Fruit fly (Drosophila melanogaster) whole organism, prepupa: ENCODE measurements around the gene TotM.
A peak's percentile ranks its signal among the peaks of the same experiment; 100 is the strongest.

ENCODE experiments used
- CG10631 ChIP-seq: fragments of 200-800 bp; sonication (Bioruptor generic); optimal IDR thresholded peaks from 2 replicates; lab custom pipeline; 2016; ENCODE audit warnings: missing biosample characterization, missing genetic modification characterization
- CG10669 ChIP-seq: fragments of 200-800 bp; sonication (Bioruptor generic); optimal IDR thresholded peaks from 3 replicates; lab custom pipeline; 2018; ENCODE audit warnings: missing biosample characterization, mild to moderate bottlenecking, missing genetic modification characterization, moderate library complexity
- CG11294 ChIP-seq: fragments of 200-800 bp; sonication (Bioruptor generic); IDR thresholded peaks from 2 replicates; pipeline ENCODE4 v1.3.6; 2022; ENCODE audit warnings: missing biosample characterization, missing genetic modification characterization
- CG11762 ChIP-seq: fragments of 200-800 bp; sonication (Bioruptor generic); optimal IDR thresholded peaks from 3 replicates; lab custom pipeline; 2016; ENCODE audit warnings: missing biosample characterization, missing genetic modification characterization; ENCODE audit not compliant: insufficient read depth
- CG15336 ChIP-seq: fragments of 200-800 bp; sonication (Bioruptor generic); IDR thresholded peaks from 2 replicates; pipeline ENCODE4 v1.3.6; 2022; ENCODE audit warnings: missing biosample characterization, missing genetic modification characterization
- CG16779 ChIP-seq: fragments of 200-800 bp; sonication (Bioruptor generic); optimal IDR thresholded peaks from 3 replicates; lab custom pipeline; 2017; ENCODE audit warnings: missing biosample characterization, mild to moderate bottlenecking, missing genetic modification characterization
- CG3032 ChIP-seq: fragments of 200-800 bp; optimal IDR thresholded peaks from 2 replicates; lab custom pipeline; 2019; ENCODE audit warnings: missing biosample characterization, mild to moderate bottlenecking, missing genetic modification characterization, moderate library complexity
- CG31627 ChIP-seq: fragments of 200-800 bp; sonication (Bioruptor generic); optimal IDR thresholded peaks from 3 replicates; lab custom pipeline; 2016; ENCODE audit warnings: missing biosample characterization, missing genetic modification characterization
- CG34406 ChIP-seq: fragments of 200-800 bp; sonication (Bioruptor generic); optimal IDR thresholded peaks from 3 replicates; lab custom pipeline; 2016; ENCODE audit warnings: missing biosample characterization, missing genetic modification characterization
- CG4318 ChIP-seq: fragments of 200-800 bp; sonication (Bioruptor generic); optimal IDR thresholded peaks from 3 replicates; lab custom pipeline; 2017; ENCODE audit warnings: missing biosample characterization, mild to moderate bottlenecking, missing genetic modification characterization
- CG6163 ChIP-seq: fragments of 200-800 bp; sonication (Bioruptor generic); IDR thresholded peaks from 3 replicates; pipeline ENCODE4 v1.3.6; 2022; ENCODE audit warnings: missing biosample characterization, missing genetic modification characterization
- CG6808 ChIP-seq: fragments of 200-800 bp; sonication (Bioruptor generic); optimal IDR thresholded peaks from 3 replicates; lab custom pipeline; 2017; ENCODE audit warnings: missing biosample characterization, missing genetic modification characterization, mild to moderate bottlenecking, moderate library complexity, missing genetic modification reagents
- CG6854 ChIP-seq: fragments of 200-800 bp; sonication (Bioruptor generic); optimal IDR thresholded peaks from 2 replicates; lab custom pipeline; 2017; ENCODE audit warnings: missing biosample characterization, mild to moderate bottlenecking, missing genetic modification characterization
- CG7368 ChIP-seq: fragments of 200-800 bp; sonication (Bioruptor generic); optimal IDR thresholded peaks from 3 replicates; lab custom pipeline; 2016; ENCODE audit warnings: missing biosample characterization, missing genetic modification characterization
- CG8119 ChIP-seq: fragments of 200-800 bp; sonication (Bioruptor generic); IDR thresholded peaks from 3 replicates; pipeline ENCODE4 v1.3.6; 2022; ENCODE audit warnings: missing biosample characterization, missing genetic modification characterization
- CG8319 ChIP-seq: fragments of 200-800 bp; sonication (Bioruptor generic); optimal IDR thresholded peaks from 3 replicates; lab custom pipeline; 2016; ENCODE audit warnings: missing biosample characterization, missing genetic modification characterization
- CG9139 ChIP-seq: fragments of 200-800 bp; sonication (Bioruptor generic); optimal IDR thresholded peaks from 3 replicates; lab custom pipeline; 2017; ENCODE audit warnings: missing biosample characterization, mild to moderate bottlenecking, missing genetic modification characterization
- Eip75B ChIP-seq: fragments of 200-800 bp; sonication (Bioruptor generic); optimal IDR thresholded peaks from 3 replicates; lab custom pipeline; 2016; ENCODE audit warnings: missing biosample characterization, missing genetic modification characterization
- Eip78C ChIP-seq: fragments of 200-800 bp; sonication (Bioruptor generic); peaks from one replicate; lab custom pipeline; 2016; ENCODE audit warnings: missing biosample characterization, missing genetic modification characterization
- Ets96B ChIP-seq: fragments of 200-800 bp; optimal IDR thresholded peaks from 2 replicates; lab custom pipeline; 2019; ENCODE audit warnings: missing biosample characterization, mild to moderate bottlenecking, missing genetic modification characterization, moderate library complexity
- Gug ChIP-seq: fragments of 200-800 bp; sonication (Bioruptor generic); IDR thresholded peaks from 2 replicates; pipeline ENCODE4 v1.3.6; 2022; ENCODE audit warnings: missing biosample characterization, missing genetic modification characterization
- Met ChIP-seq: fragments of 200-800 bp; sonication (Bioruptor generic); optimal IDR thresholded peaks from 3 replicates; lab custom pipeline; 2016; ENCODE audit warnings: missing biosample characterization, missing genetic modification characterization
- Smox ChIP-seq: fragments of 200-800 bp; sonication (Bioruptor generic); optimal IDR thresholded peaks from 3 replicates; lab custom pipeline; 2016; ENCODE audit warnings: missing biosample characterization, missing genetic modification characterization
- Sox14 ChIP-seq: fragments of 200-800 bp; sonication (Bioruptor generic); optimal IDR thresholded peaks from 3 replicates; lab custom pipeline; 2016; ENCODE audit warnings: missing biosample characterization, missing genetic modification characterization
- Sox15 ChIP-seq: fragments of 200-800 bp; sonication (Bioruptor generic); optimal IDR thresholded peaks from 3 replicates; lab custom pipeline; 2016; ENCODE audit warnings: missing biosample characterization, missing genetic modification characterization
- achi ChIP-seq: fragments of 200-800 bp; sonication (Bioruptor generic); optimal IDR thresholded peaks from 3 replicates; lab custom pipeline; 2016; ENCODE audit warnings: missing biosample characterization, missing genetic modification characterization
- acj6 ChIP-seq: fragments of 200-800 bp; sonication (Bioruptor generic); optimal IDR thresholded peaks from 3 replicates; lab custom pipeline; 2016; ENCODE audit warnings: missing biosample characterization, missing genetic modification characterization
- dac ChIP-seq: fragments of 200-800 bp; sonication (Bioruptor generic); optimal IDR thresholded peaks from 2 replicates; lab custom pipeline; 2017; ENCODE audit warnings: missing biosample characterization, mild to moderate bottlenecking, missing genetic modification characterization
- esn ChIP-seq: fragments of 200-800 bp; sonication (Bioruptor generic); optimal IDR thresholded peaks from 2 replicates; lab custom pipeline; 2016; ENCODE audit warnings: missing biosample characterization, mild to moderate bottlenecking, missing genetic modification characterization, moderate library complexity
- fd59A ChIP-seq: fragments of 200-800 bp; sonication (Bioruptor generic); optimal IDR thresholded peaks from 2 replicates; lab custom pipeline; 2017; ENCODE audit warnings: missing biosample characterization, mild to moderate bottlenecking, missing genetic modification characterization, missing genetic modification reagents
- fd85E ChIP-seq: fragments of 200-800 bp; sonication (Bioruptor generic); optimal IDR thresholded peaks from 3 replicates; lab custom pipeline; 2016; ENCODE audit warnings: missing biosample characterization, missing genetic modification characterization
- fkh ChIP-seq: fragments of 200-800 bp; sonication (Bioruptor generic); optimal IDR thresholded peaks from 3 replicates; lab custom pipeline; 2017; ENCODE audit warnings: missing biosample characterization, mild to moderate bottlenecking, missing genetic modification characterization, moderate library complexity
- lz ChIP-seq: fragments of 200-800 bp; sonication (Bioruptor generic); optimal IDR thresholded peaks from 3 replicates; lab custom pipeline; 2016; ENCODE audit warnings: missing biosample characterization, missing genetic modification characterization
- pdm3 ChIP-seq: fragments of 200-800 bp; sonication (Bioruptor generic); optimal IDR thresholded peaks from 3 replicates; lab custom pipeline; 2016; ENCODE audit warnings: missing biosample characterization, missing genetic modification characterization
- spab ChIP-seq: fragments of 200-800 bp; sonication (Bioruptor generic); optimal IDR thresholded peaks from 2 replicates; lab custom pipeline; 2017; ENCODE audit warnings: missing biosample characterization, mild to moderate bottlenecking, missing genetic modification characterization, missing genetic modification reagents
- ss ChIP-seq, 2 experiments: fragments of 200-800 bp; sonication (Bioruptor generic); optimal IDR thresholded peaks; 2 replicates in 1 of 2; 3 replicates in 1 of 2; lab custom pipeline; 2017 to 2018; ENCODE audit warnings: mild to moderate bottlenecking in 2 of 2, missing biosample characterization in 2 of 2, missing genetic modification characterization in 2 of 2, moderate library complexity in 1 of 2
- svp ChIP-seq: fragments of 200-800 bp; sonication (Bioruptor generic); peaks from one replicate; lab custom pipeline; 2016; ENCODE audit warnings: missing biosample characterization, missing genetic modification characterization
- topi ChIP-seq: fragments of 200-800 bp; sonication (Bioruptor generic); optimal IDR thresholded peaks from 3 replicates; lab custom pipeline; 2016; ENCODE audit warnings: missing biosample characterization, missing genetic modification characterization

The TotM gene

dm6 chr2L:5372552-5372951 is 42.9 kb downstream of the TotM start (continued):
- TF ChIP-seq Gug (GFP tag; lab: Robert Waterston, UW) (no peak), Sox14 (GFP tag; lab: Kevin White, UChicago) (peak; percentile 56), spab (GFP tag; lab: Kevin White, UChicago) (peak; percentile 79), svp (peak; percentile 68), ss (GFP tag; optimal IDR thresholded peaks at IDR 0.05; lab: Kevin White, UChicago) (peak; percentile 68 to 78), CG34406 (GFP tag; lab: Kevin White, UChicago) (peak; percentile 22), CG15336 (GFP tag; lab: Robert Waterston, UW) (no peak), esn (GFP tag; lab: Kevin White, UChicago) (peak; percentile 44), CG31627 (GFP tag; lab: Kevin White, UChicago) (peak; percentile 11), fd59A (GFP tag; lab: Kevin White, UChicago) (peak; percentile 77), pdm3 (peak; percentile 55), CG8319 (GFP tag; lab: Kevin White, UChicago) (peak; percentile 18), CG8119 (no peak), Ets96B (tag; lab: Kevin White, UChicago) (peak; percentile 80), CG9139 (GFP tag; lab: Kevin White, UChicago) (peak; percentile 53), CG4318 (no peak), CG7368 (GFP tag; lab: Kevin White, UChicago) (peak; percentile 11), Sox15 (GFP tag; lab: Kevin White, UChicago) (no peak), CG11294 (GFP tag; lab: Robert Waterston, UW) (no peak), CG3032 (tag; lab: Kevin White, UChicago) (peak; percentile 79)
- TF ChIP-seq, all 60 proteins: peak for 39

dm6 chr2L:5374216-5374615 is 44.6 kb downstream of the TotM start:
- TF ChIP-seq fd85E (no peak), CG4318 (no peak), CG6808 (GFP tag; lab: Kevin White, UChicago) (peak; percentile 48), CG10669 (GFP tag; lab: Kevin White, UChicago) (peak; percentile 23), lz (peak; percentile 6), spab (GFP tag; lab: Kevin White, UChicago) (peak; percentile 22), CG3032 (tag; lab: Kevin White, UChicago) (peak; percentile 29), Eip75B (GFP tag; lab: Kevin White, UChicago) (peak; percentile 11), CG16779 (no peak), Eip78C (peak; percentile 57), Met (GFP tag; lab: Kevin White, UChicago) (peak; percentile 7), fd59A (GFP tag; lab: Kevin White, UChicago) (peak; percentile 37), Ets96B (tag; lab: Kevin White, UChicago) (peak; percentile 50), svp (peak; percentile 47), ss (GFP tag; optimal IDR thresholded peaks at IDR 0.05; lab: Kevin White, UChicago) (peak; percentile 11 to 15), acj6 (GFP tag; lab: Kevin White, UChicago) (peak; percentile 5), CG7368 (GFP tag; lab: Kevin White, UChicago) (no peak), achi (peak; percentile 15)
- TF ChIP-seq, all 60 proteins: peak for 14

- TF ChIP-seq Met (GFP tag; lab: Kevin White, UChicago) (peak; percentile 21), CG15336 (GFP tag; lab: Robert Waterston, UW) (no peak), CG11762 (GFP tag; lab: Kevin White, UChicago) (no peak), CG4318 (no peak), Smox (peak; percentile 25), dac (no peak), lz (no peak), fkh (GFP tag; lab: Kevin White, UChicago) (no peak), Eip75B (GFP tag; lab: Kevin White, UChicago) (no peak), CG6854 (GFP tag; lab: Kevin White, UChicago) (no peak), Eip78C (peak; percentile 54), topi (GFP tag; lab: Kevin White, UChicago) (peak; percentile 8), CG6163 (peak; percentile 43; the same call in 1 of the 3 replicates), CG10631 (GFP tag; lab: Kevin White, UChicago) (no peak), CG7368 (GFP tag; lab: Kevin White, UChicago) (no peak), svp (peak; percentile 75), esn (GFP tag; lab: Kevin White, UChicago) (peak; percentile 31), acj6 (GFP tag; lab: Kevin White, UChicago) (no peak), ss (GFP tag; optimal IDR thresholded peaks at IDR 0.05; lab: Kevin White, UChicago) (no peak)
- TF ChIP-seq, all 60 proteins: peak for 7
Measured at dm6 chr2L:5374989-5375388, 45.3 kb downstream of the TotM start.
